Fruit fly (Drosophila melanogaster): ENCODE data around the gene grp.

DNA sequence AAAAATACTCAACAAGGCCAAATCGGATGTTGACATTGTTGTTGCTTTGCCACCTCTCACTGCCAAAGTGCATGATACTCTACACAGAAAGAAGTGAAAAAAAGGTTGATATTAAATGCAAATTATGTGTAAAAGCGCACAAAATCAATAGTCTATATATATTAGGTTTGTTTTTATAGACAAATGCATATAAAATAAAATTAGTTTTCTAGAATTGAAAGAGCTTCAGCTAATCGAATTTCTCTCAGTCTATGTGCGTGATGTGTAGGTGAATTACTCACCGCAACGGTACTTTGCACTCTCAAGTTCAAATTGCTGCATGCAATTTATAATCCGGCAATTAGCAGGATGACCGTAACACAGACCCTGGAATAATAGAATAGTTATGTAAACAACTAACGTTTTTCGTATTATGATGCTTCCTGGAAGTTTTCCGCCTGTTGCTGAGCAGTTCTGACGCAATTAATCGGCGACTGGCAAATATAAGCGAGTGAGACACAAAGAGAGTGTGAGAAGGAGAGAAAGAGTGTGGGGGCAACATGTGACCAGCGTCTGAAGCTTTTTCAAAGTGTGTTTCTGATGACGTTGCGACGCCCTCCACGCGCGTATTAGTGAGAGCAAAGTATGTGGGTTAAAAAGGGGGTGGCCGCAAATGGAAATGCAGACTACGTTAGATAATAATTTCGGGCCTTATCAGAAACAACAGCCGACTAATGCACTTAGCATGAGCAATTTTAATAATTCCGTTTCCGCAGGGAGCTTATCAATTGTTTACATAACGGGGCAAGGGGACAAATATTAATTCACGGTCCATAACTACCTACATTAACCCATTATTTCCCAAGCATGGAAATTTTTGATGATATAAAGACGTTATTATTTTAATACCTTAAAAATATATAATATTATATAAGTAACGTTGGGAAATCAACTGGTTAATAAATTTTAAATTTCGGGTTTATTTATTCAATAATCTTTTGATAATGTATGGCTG is 41.1 kb downstream of the grp start:
- TF ChIP-seq CG7987 (GFP tag; optimal IDR thresholded peaks at IDR 0.05) = peak; percentile 90
- peak; percentile 94 for TF ChIP-seq chm (GFP tag; IDR thresholded peaks at IDR 0.05)
- peak; percentile 94 for TF ChIP-seq CG3726 (GFP tag; IDR thresholded peaks at IDR 0.05)
- TF ChIP-seq Sin3A (optimal IDR thresholded peaks at IDR 0.05) = no peak
- peak; percentile 84 for TF ChIP-seq CG4360 (GFP tag; IDR thresholded peaks at IDR 0.05)
- TF ChIP-seq Kr (GFP tag; optimal IDR thresholded peaks at IDR 0.05) = no peak
- TF ChIP-seq CG5953 (GFP tag; IDR thresholded peaks at IDR 0.05) = peak; percentile 96
- TF ChIP-seq oc (tag; optimal IDR thresholded peaks at IDR 0.05) = peak; percentile 96
- no peak for TF ChIP-seq CG42726 (GFP tag; IDR thresholded peaks at IDR 0.05; ENCODE audit: partially characterized antibody)
- TF ChIP-seq Gug (GFP tag; IDR thresholded peaks at IDR 0.05) = peak; percentile 90
- TF ChIP-seq lola (GFP tag; optimal IDR thresholded peaks at IDR 0.05) = peak in 1 of 3 experiments; percentile 65
- TF ChIP-seq Sox102F (GFP tag; optimal IDR thresholded peaks at IDR 0.05) = peak; percentile 96
- peak; percentile 65 to 90 for TF ChIP-seq bsh (GFP tag; optimal IDR thresholded peaks at IDR 0.05)
- TF ChIP-seq Atf6 (GFP tag; IDR thresholded peaks at IDR 0.05) = peak; percentile 93
